Worm (Caenorhabditis elegans): ENCODE results near the gene pals-34.

The pals-34 gene

ce11 chrV:7980993-7981595, 24.8 kb upstream of the pals-34 start, which contains the start of gene F26D11.1:
Gene F26D11.1 (plus strand): TSS chrV:7981545.
- TF ChIP-seq ztf-23 (GFP tag; IDR thresholded peaks at IDR 0.05) (no peak), tab-1 (GFP tag; IDR thresholded peaks at IDR 0.05) (no peak), ref-1 (GFP tag; conservative IDR thresholded peaks at IDR 0.05) (no peak), T22C8.4 (GFP tag; IDR thresholded peaks at IDR 0.05) (no peak), cog-1 (tag; optimal IDR thresholded peaks at IDR 0.05) (no peak), ztf-29 (GFP tag; IDR thresholded peaks at IDR 0.05) (no peak), med-1 (GFP tag; optimal IDR thresholded peaks at IDR 0.05; ENCODE audit: insufficient read depth) (no peak), flt-1 (GFP tag; IDR thresholded peaks at IDR 0.05) (no peak), klf-2 (GFP tag; conservative IDR thresholded peaks at IDR 0.05) (no peak)

ce11 chrV:7980370-7980987, 24.2 kb upstream of the pals-34 start:
- TF ChIP-seq cog-1 (tag; optimal IDR thresholded peaks at IDR 0.05) (no peak), ztf-23 (GFP tag; IDR thresholded peaks at IDR 0.05) (no peak)

ce11 chrV:7978798-7979197, 22.5 kb upstream of the pals-34 start:
- TF ChIP-seq tab-1 (GFP tag; IDR thresholded peaks at IDR 0.05): no peak
- peak; percentile 55; the same call in 1 of the 2 replicates for TF ChIP-seq T22C8.4 (GFP tag; IDR thresholded peaks at IDR 0.05)
- no peak for TF ChIP-seq ref-1 (GFP tag; conservative IDR thresholded peaks at IDR 0.05)
- 0 out of 2 replicates have a peak, but pooled peaks have one; percentile 30 for TF ChIP-seq ztf-23 (GFP tag; IDR thresholded peaks at IDR 0.05)
- TF ChIP-seq cog-1 (tag; optimal IDR thresholded peaks at IDR 0.05): peak; percentile 14
- TF ChIP-seq ztf-29 (GFP tag; IDR thresholded peaks at IDR 0.05): no peak
- TF ChIP-seq flt-1 (GFP tag; IDR thresholded peaks at IDR 0.05): peak; percentile 24; the same call in 1 of the 2 replicates

- no peak for TF ChIP-seq ztf-23 (GFP tag; IDR thresholded peaks at IDR 0.05)
- no peak for TF ChIP-seq klf-2 (GFP tag; conservative IDR thresholded peaks at IDR 0.05)
- TF ChIP-seq flt-1 (GFP tag; IDR thresholded peaks at IDR 0.05): no peak
- no peak for TF ChIP-seq med-1 (GFP tag; optimal IDR thresholded peaks at IDR 0.05; ENCODE audit: insufficient read depth)
- TF ChIP-seq T22C8.4 (GFP tag; IDR thresholded peaks at IDR 0.05): no peak
- TF ChIP-seq ref-1 (GFP tag; conservative IDR thresholded peaks at IDR 0.05): no peak
- no peak for TF ChIP-seq tab-1 (GFP tag; IDR thresholded peaks at IDR 0.05)
- TF ChIP-seq ztf-29 (GFP tag; IDR thresholded peaks at IDR 0.05): no peak
- TF ChIP-seq cog-1 (tag; optimal IDR thresholded peaks at IDR 0.05): no peak
Measured at ce11 chrV:7977701-7978461, 21.6 kb upstream of the pals-34 start, which contains the start of gene let-413. Gene let-413 (minus strand): TSS chrV:7977776.

ce11 chrV:7971376-7971775, 15.1 kb upstream of the pals-34 start:
- TF ChIP-seq klf-2 (GFP tag; conservative IDR thresholded peaks at IDR 0.05): no peak
- no peak for TF ChIP-seq med-1 (GFP tag; optimal IDR thresholded peaks at IDR 0.05; ENCODE audit: insufficient read depth)
- TF ChIP-seq tab-1 (GFP tag; IDR thresholded peaks at IDR 0.05): no peak
- TF ChIP-seq ztf-29 (GFP tag; IDR thresholded peaks at IDR 0.05): no peak
- TF ChIP-seq ref-1 (GFP tag; conservative IDR thresholded peaks at IDR 0.05): no peak
- TF ChIP-seq T22C8.4 (GFP tag; IDR thresholded peaks at IDR 0.05): no peak
- TF ChIP-seq flt-1 (GFP tag; IDR thresholded peaks at IDR 0.05): no peak
- TF ChIP-seq cog-1 (tag; optimal IDR thresholded peaks at IDR 0.05): no peak
- TF ChIP-seq ztf-23 (GFP tag; IDR thresholded peaks at IDR 0.05): no peak

ce11 chrV:7970519-7970918, 14.2 kb upstream of the pals-34 start:
- no peak for TF ChIP-seq med-1 (GFP tag; optimal IDR thresholded peaks at IDR 0.05; ENCODE audit: insufficient read depth)
- no peak for TF ChIP-seq ztf-23 (GFP tag; IDR thresholded peaks at IDR 0.05)
- no peak for TF ChIP-seq T22C8.4 (GFP tag; IDR thresholded peaks at IDR 0.05)
- TF ChIP-seq tab-1 (GFP tag; IDR thresholded peaks at IDR 0.05): no peak

ce11 chrV:7969107-7969506, 12.8 kb upstream of the pals-34 start, which contains the start of gene che-7:
Gene che-7 (minus strand): TSS chrV:7969207.
- TF ChIP-seq T22C8.4 (GFP tag; IDR thresholded peaks at IDR 0.05) (peak; percentile 39; the same call in 1 of the 2 replicates), ztf-29 (GFP tag; IDR thresholded peaks at IDR 0.05) (no peak), tab-1 (GFP tag; IDR thresholded peaks at IDR 0.05) (no peak)

- no peak for TF ChIP-seq flt-1 (GFP tag; IDR thresholded peaks at IDR 0.05)
- no peak for TF ChIP-seq med-1 (GFP tag; optimal IDR thresholded peaks at IDR 0.05; ENCODE audit: insufficient read depth)
- TF ChIP-seq ztf-23 (GFP tag; IDR thresholded peaks at IDR 0.05): no peak
- no peak for TF ChIP-seq tab-1 (GFP tag; IDR thresholded peaks at IDR 0.05)
- no peak for TF ChIP-seq klf-2 (GFP tag; conservative IDR thresholded peaks at IDR 0.05)
- no peak for TF ChIP-seq ztf-29 (GFP tag; IDR thresholded peaks at IDR 0.05)
- no peak for TF ChIP-seq ref-1 (GFP tag; conservative IDR thresholded peaks at IDR 0.05)
- no peak for TF ChIP-seq cog-1 (tag; optimal IDR thresholded peaks at IDR 0.05)
- no peak for TF ChIP-seq T22C8.4 (GFP tag; IDR thresholded peaks at IDR 0.05)
Measured at ce11 chrV:7964429-7964828, 8.1 kb upstream of the pals-34 start.

- no peak for TF ChIP-seq flt-1 (GFP tag; IDR thresholded peaks at IDR 0.05)
- TF ChIP-seq ztf-23 (GFP tag; IDR thresholded peaks at IDR 0.05): no peak
- TF ChIP-seq klf-2 (GFP tag; conservative IDR thresholded peaks at IDR 0.05): no peak
- TF ChIP-seq cog-1 (tag; optimal IDR thresholded peaks at IDR 0.05): no peak
Measured at ce11 chrV:7958740-7959320, 2.5 kb upstream of the pals-34 start, which contains the start of the genes clec-217 and F26D11.2. Gene clec-217 (minus strand): TSS chrV:7958840. Gene F26D11.2 (plus strand): TSS chrV:7959270.
